Fruit fly (Drosophila melanogaster) whole organism, embryonic: ENCODE data around the gene neur.

Experiments
- CG10959 ChIP-seq: fragments of 200-800 bp; sonication (Bioruptor generic); IDR thresholded peaks from 2 replicates; pipeline ENCODE4 v1.3.6; 2022; ENCODE audit warnings: missing biosample characterization, missing genetic modification characterization
- Hmx ChIP-seq: fragments of 200-800 bp; sonication (Bioruptor generic); optimal IDR thresholded peaks from 2 replicates; lab custom pipeline; 2016; ENCODE audit warnings: missing biosample characterization, missing genetic modification characterization
- Stat92E ChIP-seq, 3 experiments: fragments of >200 bp in 2 of 3; fragments of 200-800 bp in 1 of 3; sonication (Bioruptor generic) in 1 of 3; optimal IDR thresholded peaks; 2 replicates each; lab custom pipeline; 2017 to 2019; ENCODE audit warnings: missing biosample characterization in 3 of 3, missing genetic modification characterization in 3 of 3, mild to moderate bottlenecking in 1 of 3, moderate library complexity in 1 of 3
- schlank ChIP-seq: fragments of 200-800 bp; sonication (Bioruptor generic); optimal IDR thresholded peaks from 2 replicates; lab custom pipeline; 2018; ENCODE audit warnings: missing biosample characterization, mild to moderate bottlenecking, missing genetic modification characterization
- scrt ChIP-seq: fragments of 200-800 bp; sonication (Bioruptor generic); optimal IDR thresholded peaks from 2 replicates; lab custom pipeline; 2018; ENCODE audit warnings: missing biosample characterization, mild to moderate bottlenecking, missing genetic modification characterization, moderate library complexity

dm6 chr3R:9055119-9056105, 16.1 kb upstream of the neur start:
- peak; percentile 94 for TF ChIP-seq scrt (GFP tag; lab: Kevin White, UChicago)
- TF ChIP-seq Stat92E (GFP tag; optimal IDR thresholded peaks at IDR 0.05; lab: Kevin White, UChicago) = peak in 1 of 3 experiments; percentile 29
- peak; percentile 49 for TF ChIP-seq Hmx (GFP tag; lab: Kevin White, UChicago)
- peak; percentile 85 for TF ChIP-seq schlank (tag; lab: Kevin White, UChicago)
- no peak for TF ChIP-seq CG10959
